Worm (Caenorhabditis elegans) whole organism, late embryonic: ENCODE results near the gene T26C11.8.

Source experiments
- ama-1 ChIP-seq: fragments of 150-350 bp; optimal IDR thresholded peaks from 2 replicates; lab custom pipeline; 2014
- dmd-4 ChIP-seq: sonication (generic microtip); optimal IDR thresholded peaks from 2 replicates; lab custom pipeline; 2016; ENCODE audit warnings: borderline replicate concordance, missing genetic modification characterization, missing compliant biosample characterization
- elt-2 ChIP-seq: sonication (generic microtip); optimal IDR thresholded peaks from 2 replicates; lab custom pipeline; 2016; ENCODE audit warnings: missing genetic modification reagents, missing genetic modification characterization, missing compliant biosample characterization
- lim-6 ChIP-seq: sonication (generic microtip); optimal IDR thresholded peaks from 2 replicates; lab custom pipeline; 2016; ENCODE audit warnings: missing genetic modification characterization, missing compliant biosample characterization
- lin-11 ChIP-seq: fragments of 200-800 bp; sonication (Bioruptor generic); optimal IDR thresholded peaks from 2 replicates; lab custom pipeline; 2018; ENCODE audit warnings: mild to moderate bottlenecking, missing genetic modification characterization, missing compliant biosample characterization
- nhr-11 ChIP-seq: fragments of 150-350 bp; optimal IDR thresholded peaks from 2 replicates; lab custom pipeline; 2014; ENCODE audit warnings: missing biosample characterization, missing genetic modification characterization
- pag-3 ChIP-seq: sonication (generic microtip); optimal IDR thresholded peaks from 2 replicates; lab custom pipeline; 2016; ENCODE audit warnings: missing compliant biosample characterization, missing genetic modification characterization, borderline replicate concordance
- pha-4 ChIP-seq: fragments of 150-350 bp; optimal IDR thresholded peaks from 2 replicates; lab custom pipeline; 2018; ENCODE audit warnings: missing biosample characterization, missing genetic modification reagents, missing genetic modification characterization
- unc-3 ChIP-seq, 2 experiments: fragments of 200-800 bp in 1 of 2; sonication (Bioruptor generic) in 1 of 2; sonication (generic microtip) in 1 of 2; conservative IDR thresholded peaks in 1 of 2; optimal IDR thresholded peaks in 1 of 2; 2 replicates each; pipeline versions ENCODE4 v1.3.6 to Lab custom; 2016 to 2022; ENCODE audit warnings: missing compliant biosample characterization in 2 of 2, missing genetic modification characterization in 2 of 2, missing genetic modification reagents in 1 of 2
- zip-5 ChIP-seq: sonication (generic microtip); optimal IDR thresholded peaks from 2 replicates; lab custom pipeline; 2016; ENCODE audit warnings: missing genetic modification characterization, missing compliant biosample characterization

ce11 chrX:1901480-1901879 is 41.0 kb downstream of the T26C11.8 start:
- no peak for TF ChIP-seq elt-2 (tag; lab: Kevin White, UChicago)
- no peak for TF ChIP-seq nhr-11 (tag; lab: Kevin White, UChicago)
- no peak for TF ChIP-seq unc-3 (GFP tag; conservative IDR thresholded peaks at IDR 0.05; lab: Robert Waterston, UW)
- TF ChIP-seq unc-3 (tag; optimal IDR thresholded peaks at IDR 0.05; lab: Kevin White, UChicago): no peak
- TF ChIP-seq dmd-4: no peak
- TF ChIP-seq zip-5: no peak
- no peak for TF ChIP-seq pag-3
- TF ChIP-seq pha-4 (tag; lab: Kevin White, UChicago): no peak
- no peak for TF ChIP-seq lin-11 (tag; lab: Kevin White, UChicago)
- no peak for TF ChIP-seq lim-6 (tag; lab: Kevin White, UChicago)
- TF ChIP-seq ama-1 (lab: Kevin White, UChicago): no peak
